Fruit fly (Drosophila melanogaster): ENCODE results near the gene CheB93a.

The CheB93a gene

DNA sequence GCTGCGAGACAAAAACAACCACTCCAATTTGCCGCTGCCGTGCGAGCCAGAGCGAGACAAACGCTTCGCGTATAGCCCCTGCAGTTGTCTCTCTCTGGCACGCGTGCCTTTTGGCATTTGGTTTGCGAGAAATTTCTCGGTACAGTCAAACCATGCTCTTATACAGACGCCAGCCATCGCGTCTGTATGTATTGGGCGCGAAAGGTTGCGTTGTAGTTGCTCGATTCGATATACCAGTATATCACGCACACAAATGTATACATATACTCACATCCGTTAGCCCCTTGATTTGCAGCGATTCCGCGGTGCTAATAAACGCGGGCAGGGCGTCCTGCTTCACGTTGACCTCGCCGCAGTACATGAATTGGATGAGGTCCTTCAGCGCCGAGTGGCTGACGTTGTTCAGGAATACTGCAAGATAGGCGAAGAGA lies 30.9 kb upstream of the CheB93a start:
- TF ChIP-seq CG14711 (tag; optimal IDR thresholded peaks at IDR 0.05) = no peak
- peak; percentile 51 for TF ChIP-seq CG33017 (tag; optimal IDR thresholded peaks at IDR 0.05)
- TF ChIP-seq toe (GFP tag; optimal IDR thresholded peaks at IDR 0.05) = no peak
- no peak for TF ChIP-seq CG5204 (GFP tag; optimal IDR thresholded peaks at IDR 0.05)
- peak; percentile 48 for TF ChIP-seq kay (GFP tag; ENCODE audit: borderline replicate concordance)
- peak; percentile 62 for TF ChIP-seq CG12768 (GFP tag; optimal IDR thresholded peaks at IDR 0.05)
- peak; percentile 22 for TF ChIP-seq Crg-1 (GFP tag; optimal IDR thresholded peaks at IDR 0.05)
- TF ChIP-seq pad (GFP tag; optimal IDR thresholded peaks at IDR 0.05) = peak; percentile 78
- peak; percentile 76 for TF ChIP-seq bab1 (GFP tag; optimal IDR thresholded peaks at IDR 0.05)
- TF ChIP-seq cic (GFP tag; optimal IDR thresholded peaks at IDR 0.05) = peak; percentile 77
- no peak for TF ChIP-seq cnc (optimal IDR thresholded peaks at IDR 0.05)
- peak; percentile 47 for TF ChIP-seq CG7101 (tag; optimal IDR thresholded peaks at IDR 0.05)
- no peak for TF ChIP-seq ovo (GFP tag; optimal IDR thresholded peaks at IDR 0.05)
- peak; percentile 29 for TF ChIP-seq tj (GFP tag; optimal IDR thresholded peaks at IDR 0.05)
- peak; percentile 29 for TF ChIP-seq Clk (GFP tag; optimal IDR thresholded peaks at IDR 0.05)
- TF ChIP-seq Hr96 (GFP tag; optimal IDR thresholded peaks at IDR 0.05) = no peak
- peak; percentile 16 for TF ChIP-seq CG7045 (GFP tag; optimal IDR thresholded peaks at IDR 0.05)
- TF ChIP-seq CG11617 (GFP tag; optimal IDR thresholded peaks at IDR 0.05) = no peak
- TF ChIP-seq CG1620 (GFP tag; optimal IDR thresholded peaks at IDR 0.05) = no peak
- peak; percentile 89 for TF ChIP-seq Mnt (GFP tag; optimal IDR thresholded peaks at IDR 0.05)

DNA sequence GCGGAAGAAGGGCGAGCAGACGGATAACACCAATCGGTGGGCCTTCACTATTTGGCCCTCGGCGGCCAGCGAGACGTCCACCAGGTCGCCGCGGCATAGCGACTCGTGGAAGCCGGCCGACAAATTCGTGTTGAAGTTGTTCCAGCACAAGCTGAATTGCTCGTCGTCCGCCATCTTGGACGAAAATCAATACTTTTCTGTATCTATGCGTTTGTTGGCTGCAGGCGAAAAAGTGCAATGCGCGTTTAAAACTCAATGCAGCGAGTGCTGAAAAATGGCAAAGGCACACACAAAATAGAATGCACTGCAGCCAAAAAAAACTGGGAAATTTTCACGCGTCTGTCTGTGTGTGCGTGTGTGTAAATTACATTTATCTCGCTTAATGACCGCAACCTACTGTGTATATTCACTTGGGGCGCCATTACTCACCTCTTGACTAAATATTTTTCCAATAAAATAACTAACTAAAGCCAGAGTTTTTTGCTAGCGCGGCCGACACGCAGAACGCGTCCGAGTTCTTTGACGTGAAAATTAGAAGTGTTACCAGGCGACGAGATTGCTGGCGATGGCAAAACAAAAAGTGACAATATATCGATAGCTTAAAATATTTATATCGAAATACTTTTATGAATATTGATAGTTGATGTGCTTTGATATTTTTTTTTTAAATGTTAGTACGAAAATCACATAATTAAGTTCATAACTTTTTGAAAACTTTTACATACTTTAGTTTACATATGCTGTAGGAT lies 30.2 kb upstream of the CheB93a start:
- TF ChIP-seq CG12768 (GFP tag; optimal IDR thresholded peaks at IDR 0.05) = no peak
- no peak for TF ChIP-seq CG7045 (GFP tag; optimal IDR thresholded peaks at IDR 0.05)
- TF ChIP-seq CG11617 (GFP tag; optimal IDR thresholded peaks at IDR 0.05) = no peak
- TF ChIP-seq cic (GFP tag; optimal IDR thresholded peaks at IDR 0.05) = no peak
- TF ChIP-seq Clk (GFP tag; optimal IDR thresholded peaks at IDR 0.05) = no peak
- TF ChIP-seq CG5204 (GFP tag; optimal IDR thresholded peaks at IDR 0.05) = no peak
- TF ChIP-seq Mnt (GFP tag; optimal IDR thresholded peaks at IDR 0.05) = peak; percentile 51
- TF ChIP-seq cnc (optimal IDR thresholded peaks at IDR 0.05) = no peak
- no peak for TF ChIP-seq toe (GFP tag; optimal IDR thresholded peaks at IDR 0.05)
- peak; percentile 38 for TF ChIP-seq CG33017 (tag; optimal IDR thresholded peaks at IDR 0.05)
- TF ChIP-seq Hr96 (GFP tag; optimal IDR thresholded peaks at IDR 0.05) = no peak
- peak; percentile 48 for TF ChIP-seq tj (GFP tag; optimal IDR thresholded peaks at IDR 0.05)
- no peak for TF ChIP-seq Crg-1 (GFP tag; optimal IDR thresholded peaks at IDR 0.05)
- no peak for TF ChIP-seq CG14711 (tag; optimal IDR thresholded peaks at IDR 0.05)
- TF ChIP-seq pad (GFP tag; optimal IDR thresholded peaks at IDR 0.05) = no peak
- TF ChIP-seq CG1620 (GFP tag; optimal IDR thresholded peaks at IDR 0.05) = peak; percentile 51
- TF ChIP-seq kay (GFP tag; ENCODE audit: borderline replicate concordance) = peak; percentile 72
- no peak for TF ChIP-seq ovo (GFP tag; optimal IDR thresholded peaks at IDR 0.05)
- peak; percentile 33 for TF ChIP-seq bab1 (GFP tag; optimal IDR thresholded peaks at IDR 0.05)
- peak; percentile 22 for TF ChIP-seq CG7101 (tag; optimal IDR thresholded peaks at IDR 0.05)

dm6 chr3R:21378595-21378994 lies 28.6 kb upstream of the CheB93a start, which contains the start of gene tin:
TSS of gene tin (plus strand) at chr3R:21378977.
- TF ChIP-seq CG11617 (GFP tag; optimal IDR thresholded peaks at IDR 0.05) = peak; percentile 68
- TF ChIP-seq CG7045 (GFP tag; optimal IDR thresholded peaks at IDR 0.05) = peak; percentile 72
- peak; percentile 13 for TF ChIP-seq toe (GFP tag; optimal IDR thresholded peaks at IDR 0.05)
- TF ChIP-seq pad (GFP tag; optimal IDR thresholded peaks at IDR 0.05) = peak; percentile 73
- no peak for TF ChIP-seq kay (GFP tag; ENCODE audit: borderline replicate concordance)
- TF ChIP-seq CG5204 (GFP tag; optimal IDR thresholded peaks at IDR 0.05) = no peak
- no peak for TF ChIP-seq ovo (GFP tag; optimal IDR thresholded peaks at IDR 0.05)
- TF ChIP-seq CG7101 (tag; optimal IDR thresholded peaks at IDR 0.05) = peak; percentile 89
- TF ChIP-seq Clk (GFP tag; optimal IDR thresholded peaks at IDR 0.05) = peak; percentile 36
- peak; percentile 82 for TF ChIP-seq bab1 (GFP tag; optimal IDR thresholded peaks at IDR 0.05)
- peak; percentile 41 for TF ChIP-seq CG1620 (GFP tag; optimal IDR thresholded peaks at IDR 0.05)
- TF ChIP-seq cnc (optimal IDR thresholded peaks at IDR 0.05) = no peak
- peak; percentile 27 for TF ChIP-seq CG12768 (GFP tag; optimal IDR thresholded peaks at IDR 0.05)
- peak; percentile 61 for TF ChIP-seq Crg-1 (GFP tag; optimal IDR thresholded peaks at IDR 0.05)
- peak; percentile 79 for TF ChIP-seq CG14711 (tag; optimal IDR thresholded peaks at IDR 0.05)
- peak; percentile 26 for TF ChIP-seq tj (GFP tag; optimal IDR thresholded peaks at IDR 0.05)
- TF ChIP-seq Mnt (GFP tag; optimal IDR thresholded peaks at IDR 0.05) = peak; percentile 29
- TF ChIP-seq CG33017 (tag; optimal IDR thresholded peaks at IDR 0.05) = peak; percentile 74
- peak; percentile 2 for TF ChIP-seq cic (GFP tag; optimal IDR thresholded peaks at IDR 0.05)
- TF ChIP-seq Hr96 (GFP tag; optimal IDR thresholded peaks at IDR 0.05) = no peak

DNA sequence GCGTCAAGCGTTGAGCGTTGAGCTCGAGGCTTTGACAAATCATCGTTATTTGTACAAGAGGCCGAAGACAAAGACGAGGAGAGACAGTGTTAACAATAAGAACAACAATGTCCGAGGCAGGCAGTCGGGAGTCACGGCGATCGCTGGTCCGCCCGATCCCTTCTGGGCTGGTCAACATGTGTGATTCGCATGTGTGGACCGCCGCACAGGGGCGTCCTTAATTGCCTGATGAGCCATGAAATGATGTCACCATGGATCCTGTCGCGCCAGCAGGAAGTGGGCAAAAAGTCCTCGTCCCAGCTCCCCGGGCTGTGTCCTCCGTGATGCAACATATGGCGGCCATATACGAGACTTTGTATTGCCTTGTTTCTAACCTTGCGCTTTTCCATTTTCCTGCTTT lies 27.3 kb upstream of the CheB93a start:
- no peak for TF ChIP-seq pad (GFP tag; optimal IDR thresholded peaks at IDR 0.05)
- no peak for TF ChIP-seq Clk (GFP tag; optimal IDR thresholded peaks at IDR 0.05)
- TF ChIP-seq CG14711 (tag; optimal IDR thresholded peaks at IDR 0.05) = no peak
- TF ChIP-seq cic (GFP tag; optimal IDR thresholded peaks at IDR 0.05) = no peak
- no peak for TF ChIP-seq Crg-1 (GFP tag; optimal IDR thresholded peaks at IDR 0.05)
- no peak for TF ChIP-seq toe (GFP tag; optimal IDR thresholded peaks at IDR 0.05)
- TF ChIP-seq Mnt (GFP tag; optimal IDR thresholded peaks at IDR 0.05) = no peak
- no peak for TF ChIP-seq tj (GFP tag; optimal IDR thresholded peaks at IDR 0.05)
- no peak for TF ChIP-seq kay (GFP tag; ENCODE audit: borderline replicate concordance)
- no peak for TF ChIP-seq Hr96 (GFP tag; optimal IDR thresholded peaks at IDR 0.05)
- no peak for TF ChIP-seq CG5204 (GFP tag; optimal IDR thresholded peaks at IDR 0.05)
- no peak for TF ChIP-seq CG1620 (GFP tag; optimal IDR thresholded peaks at IDR 0.05)
- TF ChIP-seq ovo (GFP tag; optimal IDR thresholded peaks at IDR 0.05) = no peak

dm6 chr3R:21386132-21386531 lies 21.1 kb upstream of the CheB93a start:
- TF ChIP-seq cnc (optimal IDR thresholded peaks at IDR 0.05) (no peak), Mnt (GFP tag; optimal IDR thresholded peaks at IDR 0.05) (no peak), kay (GFP tag; ENCODE audit: borderline replicate concordance) (no peak), CG5204 (GFP tag; optimal IDR thresholded peaks at IDR 0.05) (no peak), toe (GFP tag; optimal IDR thresholded peaks at IDR 0.05) (no peak), cic (GFP tag; optimal IDR thresholded peaks at IDR 0.05) (no peak), tj (GFP tag; optimal IDR thresholded peaks at IDR 0.05) (no peak), CG14711 (tag; optimal IDR thresholded peaks at IDR 0.05) (no peak), CG1620 (GFP tag; optimal IDR thresholded peaks at IDR 0.05) (no peak), pad (GFP tag; optimal IDR thresholded peaks at IDR 0.05) (no peak), Hr96 (GFP tag; optimal IDR thresholded peaks at IDR 0.05) (no peak), CG33017 (tag; optimal IDR thresholded peaks at IDR 0.05) (no peak), CG12768 (GFP tag; optimal IDR thresholded peaks at IDR 0.05) (no peak)
